Worm (Caenorhabditis elegans) whole organism, L1 larva: ENCODE data around the gene srbc-8.
"Not testable (repeated sequence)": the region's sequence is repeated elsewhere in the genome, so short reads cannot be mapped to it uniquely, and the experiment has no call there.

Experiments used
- C16A3.4 ChIP-seq: fragments of 150-350 bp; optimal IDR thresholded peaks from 2 replicates; lab custom pipeline; 2014; ENCODE audit warnings: missing biosample characterization, missing genetic modification characterization
- aly-2 ChIP-seq: fragments of 150-350 bp; optimal IDR thresholded peaks from 2 replicates; lab custom pipeline; 2014; ENCODE audit warnings: missing biosample characterization, missing genetic modification characterization
- blmp-1 ChIP-seq: fragments of 150-350 bp; optimal IDR thresholded peaks from 2 replicates; lab custom pipeline; 2014; ENCODE audit warnings: missing biosample characterization, missing genetic modification characterization
- ceh-90 ChIP-seq: sonication (generic microtip); optimal IDR thresholded peaks from 2 replicates; lab custom pipeline; 2016; ENCODE audit warnings: missing genetic modification characterization, missing compliant biosample characterization
- ces-1 ChIP-seq: fragments of 150-350 bp; optimal IDR thresholded peaks from 2 replicates; lab custom pipeline; 2014; ENCODE audit warnings: missing biosample characterization, missing genetic modification reagents, missing genetic modification characterization
- efl-1 ChIP-seq, 4 experiments: fragments of 150-350 bp; optimal IDR thresholded peaks in 3 of 4; peaks in 1 of 4; 1 replicate in 1 of 4; 2 replicates in 3 of 4; lab custom pipeline; 2014; ENCODE audit warnings: missing biosample characterization in 2 of 4, missing genetic modification characterization in 2 of 4, missing genetic modification reagents in 2 of 4
- ets-5 ChIP-seq: fragments of 200-800 bp; sonication (Bioruptor generic); IDR thresholded peaks from 2 replicates; pipeline ENCODE4 v1.3.6; 2022; ENCODE audit warnings: missing genetic modification characterization, missing compliant biosample characterization
- fkh-10 ChIP-seq: sonication (generic microtip); optimal IDR thresholded peaks from 2 replicates; lab custom pipeline; 2017; ENCODE audit warnings: missing biosample characterization, missing genetic modification reagents, missing genetic modification characterization
- fkh-8 ChIP-seq: sonication (generic microtip); optimal IDR thresholded peaks from 2 replicates; lab custom pipeline; 2016; ENCODE audit warnings: mild to moderate bottlenecking, missing genetic modification characterization, missing compliant biosample characterization
- fos-1 ChIP-seq: fragments of 150-350 bp; optimal IDR thresholded peaks from 2 replicates; lab custom pipeline; 2014; ENCODE audit warnings: missing biosample characterization, missing genetic modification characterization
- irx-1 ChIP-seq: sonication (generic microtip); optimal IDR thresholded peaks from 2 replicates; lab custom pipeline; 2016; ENCODE audit warnings: missing genetic modification characterization, missing compliant biosample characterization
- isw-1 ChIP-seq: fragments of 200-800 bp; sonication (Bioruptor generic); IDR thresholded peaks from 2 replicates; pipeline ENCODE4 v1.3.6; 2022; ENCODE audit warnings: missing genetic modification characterization, missing compliant biosample characterization
- jun-1 ChIP-seq: fragments of 150-350 bp; optimal IDR thresholded peaks from 2 replicates; lab custom pipeline; 2014; ENCODE audit warnings: missing biosample characterization, missing genetic modification reagents, missing genetic modification characterization
- lin-15B ChIP-seq: fragments of 150-350 bp; sonication (generic microtip); optimal IDR thresholded peaks from 3 replicates; lab custom pipeline; 2014; ENCODE audit warnings: missing biosample characterization, missing genetic modification characterization
- lin-39 ChIP-seq: fragments of 150-350 bp; optimal IDR thresholded peaks from 2 replicates; lab custom pipeline; 2014; ENCODE audit warnings: missing biosample characterization, missing genetic modification reagents, missing genetic modification characterization
- lir-3 ChIP-seq: sonication (generic microtip); optimal IDR thresholded peaks from 2 replicates; lab custom pipeline; 2016; ENCODE audit warnings: mild to moderate bottlenecking, missing genetic modification characterization, moderate library complexity, missing compliant biosample characterization; ENCODE audit not compliant: poor library complexity
- mab-9 ChIP-seq: fragments of 200-800 bp; sonication (Bioruptor generic); IDR thresholded peaks from 2 replicates; pipeline ENCODE4 v1.3.6; 2022; ENCODE audit warnings: missing genetic modification reagents, missing genetic modification characterization, missing compliant biosample characterization
- nhr-11 ChIP-seq: fragments of 150-350 bp; optimal IDR thresholded peaks from 2 replicates; lab custom pipeline; 2014; ENCODE audit warnings: missing biosample characterization, missing genetic modification characterization
- nhr-84 ChIP-seq: sonication (generic microtip); optimal IDR thresholded peaks from 2 replicates; lab custom pipeline; 2017; ENCODE audit warnings: missing biosample characterization, missing genetic modification characterization
- nhr-85 ChIP-seq: sonication (generic microtip); peaks from one replicate; lab custom pipeline; 2016; ENCODE audit warnings: missing genetic modification characterization, inconsistent platforms, missing compliant biosample characterization
- nhr-90 ChIP-seq: sonication (generic microtip); optimal IDR thresholded peaks from 2 replicates; lab custom pipeline; 2016; ENCODE audit warnings: mild to moderate bottlenecking, missing genetic modification characterization, missing compliant biosample characterization; ENCODE audit not compliant: poor library complexity
- pag-3 ChIP-seq: sonication (generic microtip); optimal IDR thresholded peaks from 2 replicates; lab custom pipeline; 2017; ENCODE audit warnings: missing genetic modification characterization, mild to moderate bottlenecking, missing compliant biosample characterization, antibody characterized with exemption, borderline replicate concordance; ENCODE audit not compliant: insufficient read depth
- snu-23 ChIP-seq: sonication (generic microtip); optimal IDR thresholded peaks from 2 replicates; lab custom pipeline; 2016; ENCODE audit warnings: missing genetic modification characterization, missing compliant biosample characterization
- swsn-7 ChIP-seq: sonication (generic microtip); optimal IDR thresholded peaks from 2 replicates; lab custom pipeline; 2016; ENCODE audit warnings: missing genetic modification characterization, missing compliant biosample characterization
- unc-62 ChIP-seq: fragments of 150-350 bp; optimal IDR thresholded peaks from 2 replicates; lab custom pipeline; 2014; ENCODE audit warnings: missing biosample characterization, missing genetic modification reagents, missing genetic modification characterization
- unc-86 ChIP-seq: sonication (generic microtip); optimal IDR thresholded peaks from 2 replicates; lab custom pipeline; 2016; ENCODE audit warnings: missing genetic modification characterization, missing compliant biosample characterization
- unc-98 ChIP-seq: fragments of 200-800 bp; sonication (Bioruptor generic); IDR thresholded peaks from 2 replicates; pipeline ENCODE4 v1.3.6; 2022; ENCODE audit warnings: missing genetic modification characterization, missing compliant biosample characterization
- zag-1 ChIP-seq: fragments of 150-350 bp; optimal IDR thresholded peaks from 2 replicates; lab custom pipeline; 2014; ENCODE audit warnings: missing biosample characterization, missing genetic modification characterization

The srbc-8 gene

ce11 chrV:7454236-7454635, 30.7 kb downstream of the srbc-8 start, which contains the start of gene try-8:
TSS of gene try-8 (minus strand) at chrV:7454336.
- TF ChIP-seq ces-1 (GFP tag; lab: Kevin White, UChicago) (no peak), fkh-8 (tag; lab: Kevin White, UChicago) (no peak), nhr-85 (no peak), irx-1 (no peak), nhr-84 (no peak), pag-3 (no peak), ceh-90 (no peak), nhr-90 (no peak), swsn-7 (no peak), unc-98 (GFP tag; lab: Robert Waterston, UW) (no peak), unc-62 (GFP tag; lab: Kevin White, UChicago) (no peak), lin-15B (tag; lab: Kevin White, UChicago) (no peak), fos-1 (tag; lab: Kevin White, UChicago) (no peak), lir-3 (tag; lab: Kevin White, UChicago) (no peak), isw-1 (GFP tag; lab: Robert Waterston, UW) (no peak), C16A3.4 (tag; lab: Kevin White, UChicago) (no peak)

- no peak for TF ChIP-seq aly-2 (tag; lab: Kevin White, UChicago)
- TF ChIP-seq efl-1 (optimal IDR thresholded peaks at IDR 0.05; lab: Kevin White, UChicago): no peak
- peak in 1 of 2 experiments; percentile 24 for TF ChIP-seq efl-1 (GFP tag; optimal IDR thresholded peaks at IDR 0.05 in 1 of 2; lab: Kevin White, UChicago)
These were observed 33.5 kb downstream of the srbc-8 start, which contains the start of gene try-11 for ce11 chrV:7451421-7451820. TSS of gene try-11 (plus strand) at chrV:7451721.

ce11 chrV:7449303-7449827, 35.5 kb downstream of the srbc-8 start, which contains the start of gene try-12:
TSS of gene try-12 (plus strand) at chrV:7449353.
- no peak for TF ChIP-seq lin-39
- no peak for TF ChIP-seq efl-1 (optimal IDR thresholded peaks at IDR 0.05; lab: Kevin White, UChicago)
- peak in 1 of 2 experiments; percentile 58 for TF ChIP-seq efl-1 (GFP tag; optimal IDR thresholded peaks at IDR 0.05 in 1 of 2; lab: Kevin White, UChicago)
- TF ChIP-seq jun-1 (tag; lab: Kevin White, UChicago): no peak

- TF ChIP-seq fos-1 (tag; lab: Kevin White, UChicago): no peak
- peak; percentile 17 for TF ChIP-seq blmp-1
These were observed 37.9 kb downstream of the srbc-8 start, which contains the start of gene F25E5.5 for ce11 chrV:7446965-7447364. TSS of gene F25E5.5 (plus strand) at chrV:7447265.

ce11 chrV:7444331-7444730, 40.6 kb downstream of the srbc-8 start, which contains the start of gene nhr-141:
TSS of gene nhr-141 (plus strand) at chrV:7444661.
- TF ChIP-seq fos-1 (tag; lab: Kevin White, UChicago); blmp-1; snu-23: not testable (repeated sequence)

- TF ChIP-seq ets-5 (0 out of 2 replicates have a peak, but pooled peaks have one; percentile 52), unc-98 (GFP tag; lab: Robert Waterston, UW) (peak; percentile 53; the same call in 1 of the 2 replicates), mab-9 (GFP tag; lab: Robert Waterston, UW) (peak; percentile 75)
These were observed 41.4 kb downstream of the srbc-8 start for ce11 chrV:7443480-7443879.

- TF ChIP-seq unc-86 (tag; lab: Kevin White, UChicago) (no peak), efl-1 (optimal IDR thresholded peaks at IDR 0.05; lab: Kevin White, UChicago) (no peak), efl-1 (GFP tag; optimal IDR thresholded peaks at IDR 0.05 in 1 of 2; lab: Kevin White, UChicago) (peak in 1 of 2 experiments; percentile 36)
- TF ChIP-seq, all 84 proteins: peak for 1
These were observed 45.1 kb downstream of the srbc-8 start, which contains the start of gene try-13 for ce11 chrV:7439807-7440206. TSS of gene try-13 (plus strand) at chrV:7440107.

ce11 chrV:7437985-7438384, 46.9 kb downstream of the srbc-8 start, which contains the start of gene F25E5.16:
TSS of gene F25E5.16 (plus strand) at chrV:7438285.
- TF ChIP-seq efl-1 (optimal IDR thresholded peaks at IDR 0.05; lab: Kevin White, UChicago) (no peak), efl-1 (GFP tag; optimal IDR thresholded peaks at IDR 0.05 in 1 of 2; lab: Kevin White, UChicago) (peak in 1 of 2 experiments; percentile 58), zag-1 (no peak), fkh-10 (no peak), nhr-11 (no peak)
